Worm (Caenorhabditis elegans): Measurements from ENCODE around the gene T11F9.1.

ce11 chrV:11450257-11450656 lies 9.1 kb upstream of the T11F9.1 start, which contains the start of gene col-156:
- no peak for TF ChIP-seq flt-1 (GFP tag; IDR thresholded peaks at IDR 0.05)
- TF ChIP-seq tab-1 (GFP tag; IDR thresholded peaks at IDR 0.05) = no peak
- no peak for TF ChIP-seq ztf-23 (GFP tag; IDR thresholded peaks at IDR 0.05)
- no peak for TF ChIP-seq klf-2 (GFP tag; conservative IDR thresholded peaks at IDR 0.05)

Measured in whole organism, midembryonic.